Fruit fly (Drosophila melanogaster) Kc167 (cell line): Measurements from ENCODE around the gene Eip78C.

Experiments
- Myc ChIP-seq: fragments of >200 bp; optimal IDR thresholded peaks from 2 replicates; lab custom pipeline; 2017; ENCODE audit warnings: missing external identifiers
- h ChIP-seq: fragments of >200 bp; optimal IDR thresholded peaks from 3 replicates; lab custom pipeline; 2018; ENCODE audit warnings: missing external identifiers
- insv ChIP-seq: fragments of >200 bp; optimal IDR thresholded peaks from 3 replicates; lab custom pipeline; 2018; ENCODE audit warnings: missing external identifiers
- psq ChIP-seq: fragments of >200 bp; optimal IDR thresholded peaks from 2 replicates; lab custom pipeline; 2017; ENCODE audit warnings: missing external identifiers
- ttk ChIP-seq: sonication (Bioruptor generic); optimal IDR thresholded peaks from 2 replicates; lab custom pipeline; 2017; ENCODE audit warnings: missing external identifiers

- TF ChIP-seq h (lab: Kevin White, UChicago) (no peak), psq (no peak), insv (lab: Kevin White, UChicago) (no peak), ttk (no peak), Myc (lab: Kevin White, UChicago) (no peak)
Measured at dm6 chr3L:21304400-21304799, 78.0 kb downstream of the Eip78C start, which contains the start of the genes CG11309 and CG7632.
